Worm (Caenorhabditis elegans) whole organism, L3 larva: ENCODE measurements around the gene fbxc-36.

Experiments
- R02D3.7 ChIP-seq: fragments of 150-350 bp; optimal IDR thresholded peaks from 2 replicates; lab custom pipeline; 2014; ENCODE audit warnings: missing biosample characterization, missing genetic modification characterization
- ZK546.5 ChIP-seq: sonication (generic microtip); optimal IDR thresholded peaks from 2 replicates; lab custom pipeline; 2017; ENCODE audit warnings: missing biosample characterization, missing genetic modification characterization
- aly-2 ChIP-seq: fragments of 150-350 bp; optimal IDR thresholded peaks from 2 replicates; lab custom pipeline; 2014; ENCODE audit warnings: missing biosample characterization, missing genetic modification characterization
- ceh-28 ChIP-seq: fragments of 150-350 bp; optimal IDR thresholded peaks from 2 replicates; lab custom pipeline; 2014; ENCODE audit warnings: missing biosample characterization, missing genetic modification reagents, missing genetic modification characterization
- ceh-82 ChIP-seq: fragments of 150-350 bp; optimal IDR thresholded peaks from 2 replicates; lab custom pipeline; 2014; ENCODE audit warnings: missing biosample characterization, missing genetic modification characterization
- daf-12 ChIP-seq: fragments of 150-350 bp; optimal IDR thresholded peaks from 2 replicates; lab custom pipeline; 2014; ENCODE audit warnings: missing biosample characterization, missing genetic modification reagents, missing genetic modification characterization
- egl-27 ChIP-seq: sonication (generic microtip); optimal IDR thresholded peaks from 4 replicates; lab custom pipeline; 2017; ENCODE audit warnings: missing biosample characterization, missing genetic modification reagents, missing genetic modification characterization
- egl-5 ChIP-seq: fragments of 150-350 bp; optimal IDR thresholded peaks from 2 replicates; lab custom pipeline; 2017; ENCODE audit warnings: missing biosample characterization, missing genetic modification reagents, missing genetic modification characterization, inconsistent platforms
- elt-1 ChIP-seq: fragments of 150-350 bp; optimal IDR thresholded peaks from 2 replicates; lab custom pipeline; 2014; ENCODE audit warnings: missing biosample characterization, missing genetic modification characterization
- elt-2 ChIP-seq: sonication (generic microtip); optimal IDR thresholded peaks from 2 replicates; lab custom pipeline; 2016; ENCODE audit warnings: missing genetic modification reagents, mild to moderate bottlenecking, missing genetic modification characterization, missing compliant biosample characterization
- eor-1 ChIP-seq, 2 experiments: fragments of 150-350 bp; optimal IDR thresholded peaks; 2 replicates each; lab custom pipeline; 2014 to 2018; ENCODE audit warnings: missing biosample characterization in 2 of 2, missing genetic modification characterization in 2 of 2
- fkh-10 ChIP-seq: sonication (generic microtip); optimal IDR thresholded peaks from 2 replicates; lab custom pipeline; 2017; ENCODE audit warnings: missing biosample characterization, missing genetic modification reagents, missing genetic modification characterization
- fkh-2 ChIP-seq: fragments of 150-350 bp; optimal IDR thresholded peaks from 2 replicates; lab custom pipeline; 2014; ENCODE audit warnings: missing biosample characterization, missing genetic modification reagents, missing genetic modification characterization
- fos-1 ChIP-seq: fragments of 150-350 bp; optimal IDR thresholded peaks from 2 replicates; lab custom pipeline; 2014; ENCODE audit warnings: missing biosample characterization, missing genetic modification characterization
- hmg-11 ChIP-seq: sonication (generic microtip); optimal IDR thresholded peaks from 2 replicates; lab custom pipeline; 2016; ENCODE audit warnings: missing genetic modification characterization, missing compliant biosample characterization
- jun-1 ChIP-seq: fragments of 150-350 bp; optimal IDR thresholded peaks from 2 replicates; lab custom pipeline; 2014; ENCODE audit warnings: missing biosample characterization, missing genetic modification reagents, missing genetic modification characterization
- lin-15B ChIP-seq: fragments of 150-350 bp; optimal IDR thresholded peaks from 2 replicates; lab custom pipeline; 2014; ENCODE audit warnings: missing biosample characterization, missing genetic modification characterization
- lsy-12 ChIP-seq: sonication (generic microtip); optimal IDR thresholded peaks from 2 replicates; lab custom pipeline; 2016; ENCODE audit warnings: mild to moderate bottlenecking, missing genetic modification characterization, missing compliant biosample characterization
- mdl-1 ChIP-seq: fragments of 150-350 bp; optimal IDR thresholded peaks from 2 replicates; lab custom pipeline; 2014; ENCODE audit warnings: missing biosample characterization, missing genetic modification characterization
- mml-1 ChIP-seq: fragments of 150-350 bp; sonication (generic microtip); optimal IDR thresholded peaks from 3 replicates; lab custom pipeline; 2014; ENCODE audit warnings: missing biosample characterization, missing genetic modification characterization
- nhr-237 ChIP-seq: fragments of 150-350 bp; optimal IDR thresholded peaks from 2 replicates; lab custom pipeline; 2014; ENCODE audit warnings: missing biosample characterization, missing genetic modification characterization
- nhr-25 ChIP-seq: sonication (generic microtip); optimal IDR thresholded peaks from 2 replicates; lab custom pipeline; 2017; ENCODE audit warnings: missing biosample characterization, missing genetic modification characterization
- nhr-67 ChIP-seq: fragments of 150-350 bp; optimal IDR thresholded peaks from 2 replicates; lab custom pipeline; 2014; ENCODE audit warnings: missing biosample characterization, missing genetic modification characterization
- nhr-76 ChIP-seq: fragments of 150-350 bp; sonication (generic microtip); optimal IDR thresholded peaks from 5 replicates; lab custom pipeline; 2014; ENCODE audit warnings: missing biosample characterization, missing genetic modification characterization
- nhr-77 ChIP-seq: fragments of 150-350 bp; optimal IDR thresholded peaks from 2 replicates; lab custom pipeline; 2014; ENCODE audit warnings: missing biosample characterization, missing genetic modification characterization
- pha-4 ChIP-seq: fragments of 150-350 bp; optimal IDR thresholded peaks from 2 replicates; lab custom pipeline; 2014; ENCODE audit warnings: missing biosample characterization, missing genetic modification reagents, missing genetic modification characterization
- pqm-1 ChIP-seq: fragments of 150-350 bp; optimal IDR thresholded peaks from 2 replicates; lab custom pipeline; 2017; ENCODE audit warnings: missing biosample characterization, missing genetic modification characterization, inconsistent platforms
- sea-2 ChIP-seq: fragments of 150-350 bp; sonication (generic microtip); optimal IDR thresholded peaks from 4 replicates; lab custom pipeline; 2014; ENCODE audit warnings: missing biosample characterization, missing genetic modification reagents, missing genetic modification characterization
- skn-1 ChIP-seq: fragments of 150-350 bp; optimal IDR thresholded peaks from 2 replicates; lab custom pipeline; 2014; ENCODE audit warnings: missing biosample characterization, missing genetic modification characterization
- snpc-4 ChIP-seq: fragments of 150-350 bp; optimal IDR thresholded peaks from 2 replicates; lab custom pipeline; 2014; ENCODE audit warnings: missing biosample characterization, missing genetic modification characterization
- unc-62 ChIP-seq: fragments of 150-350 bp; sonication (generic microtip); optimal IDR thresholded peaks from 4 replicates; lab custom pipeline; 2014; ENCODE audit warnings: missing biosample characterization, missing genetic modification reagents, missing genetic modification characterization
- zag-1 ChIP-seq: fragments of 150-350 bp; optimal IDR thresholded peaks from 2 replicates; lab custom pipeline; 2014; ENCODE audit warnings: missing biosample characterization, missing genetic modification characterization
- ztf-4 ChIP-seq: fragments of 150-350 bp; optimal IDR thresholded peaks from 2 replicates; lab custom pipeline; 2014; ENCODE audit warnings: missing biosample characterization, missing genetic modification characterization

fbxc-36 gene

ce11 chrII:911680-912079, 29.1 kb upstream of the fbxc-36 start, which contains the start of gene fbxc-31:
Gene fbxc-31 (plus strand): TSS chrII:911980.
- TF ChIP-seq egl-5 (tag; lab: Kevin White, UChicago) (no peak), R02D3.7 (no peak), nhr-67 (tag; lab: Kevin White, UChicago) (no peak), lin-15B (no peak), nhr-237 (tag; lab: Kevin White, UChicago) (no peak), pha-4 (tag; lab: Kevin White, UChicago) (no peak), nhr-76 (tag; lab: Kevin White, UChicago) (no peak)

- TF ChIP-seq zag-1 (tag; lab: Kevin White, UChicago) (no peak), elt-1 (no peak), snpc-4 (tag; lab: Kevin White, UChicago) (peak; percentile 36), lin-15B (peak; percentile 65), elt-2 (tag; lab: Kevin White, UChicago) (peak; percentile 41), aly-2 (tag; lab: Kevin White, UChicago) (no peak)
These were observed 27.5 kb upstream of the fbxc-36 start, which contains the start of gene fbxc-33 for ce11 chrII:913222-913722. Gene fbxc-33 (plus strand): TSS chrII:913672.

- TF ChIP-seq pha-4 (tag; lab: Kevin White, UChicago) (peak; percentile 95), egl-27 (tag; lab: Kevin White, UChicago) (peak; percentile 73), fkh-10 (GFP tag; lab: Kevin White, UChicago) (no peak), fkh-2 (tag; lab: Kevin White, UChicago) (no peak), unc-62 (GFP tag; lab: Kevin White, UChicago) (no peak), fos-1 (tag; lab: Kevin White, UChicago) (peak; percentile 49), ceh-28 (tag; lab: Kevin White, UChicago) (no peak), jun-1 (tag; lab: Kevin White, UChicago) (peak; percentile 98), elt-2 (tag; lab: Kevin White, UChicago) (peak; percentile 100), ztf-4 (tag; lab: Kevin White, UChicago) (no peak), nhr-25 (tag; lab: Kevin White, UChicago) (no peak), pqm-1 (tag; lab: Kevin White, UChicago) (peak; percentile 99)
- TF ChIP-seq, all 47 proteins: peak for 6
These were observed 25.6 kb upstream of the fbxc-36 start for ce11 chrII:915206-915605.

ce11 chrII:915780-916179, 25.0 kb upstream of the fbxc-36 start, which contains the start of gene fbxc-29:
Gene fbxc-29 (plus strand): TSS chrII:916080.
- TF ChIP-seq nhr-25 (tag; lab: Kevin White, UChicago): no peak
- no peak for TF ChIP-seq zag-1 (tag; lab: Kevin White, UChicago)
- no peak for TF ChIP-seq hmg-11
- TF ChIP-seq R02D3.7: no peak
- no peak for TF ChIP-seq skn-1 (tag; lab: Kevin White, UChicago)
- no peak for TF ChIP-seq daf-12 (tag; lab: Kevin White, UChicago)
- TF ChIP-seq egl-27 (tag; lab: Kevin White, UChicago): no peak
- TF ChIP-seq fos-1 (tag; lab: Kevin White, UChicago): no peak
- TF ChIP-seq sea-2 (GFP tag; lab: Kevin White, UChicago): no peak
- no peak for TF ChIP-seq egl-5 (tag; lab: Kevin White, UChicago)
- TF ChIP-seq, all 47 proteins: peak for 0

- TF ChIP-seq nhr-67 (tag; lab: Kevin White, UChicago) (no peak), mdl-1 (tag; lab: Kevin White, UChicago) (no peak), fkh-2 (tag; lab: Kevin White, UChicago) (no peak), lsy-12 (tag; lab: Kevin White, UChicago) (no peak), daf-12 (tag; lab: Kevin White, UChicago) (no peak), nhr-76 (tag; lab: Kevin White, UChicago) (no peak), zag-1 (tag; lab: Kevin White, UChicago) (no peak), ceh-82 (no peak), eor-1 (tag; optimal IDR thresholded peaks at IDR 0.05; lab: Kevin White, UChicago) (no peak), ceh-28 (tag; lab: Kevin White, UChicago) (no peak), ZK546.5 (tag; lab: Kevin White, UChicago) (no peak), nhr-25 (tag; lab: Kevin White, UChicago) (no peak), fkh-10 (GFP tag; lab: Kevin White, UChicago) (no peak), aly-2 (tag; lab: Kevin White, UChicago) (no peak), nhr-77 (no peak), elt-2 (tag; lab: Kevin White, UChicago) (no peak), mml-1 (tag; lab: Kevin White, UChicago) (no peak), R02D3.7 (no peak), snpc-4 (tag; lab: Kevin White, UChicago) (no peak)
These were observed 23.5 kb upstream of the fbxc-36 start, which contains the start of gene fbxc-30 for ce11 chrII:917324-917723. Gene fbxc-30 (plus strand): TSS chrII:917624.
